Fruit fly (Drosophila melanogaster): Measurements from ENCODE around the gene CG11815.
A peak's percentile ranks its signal among the peaks of the same experiment; 100 is the strongest.

Gene CG11815

DNA sequence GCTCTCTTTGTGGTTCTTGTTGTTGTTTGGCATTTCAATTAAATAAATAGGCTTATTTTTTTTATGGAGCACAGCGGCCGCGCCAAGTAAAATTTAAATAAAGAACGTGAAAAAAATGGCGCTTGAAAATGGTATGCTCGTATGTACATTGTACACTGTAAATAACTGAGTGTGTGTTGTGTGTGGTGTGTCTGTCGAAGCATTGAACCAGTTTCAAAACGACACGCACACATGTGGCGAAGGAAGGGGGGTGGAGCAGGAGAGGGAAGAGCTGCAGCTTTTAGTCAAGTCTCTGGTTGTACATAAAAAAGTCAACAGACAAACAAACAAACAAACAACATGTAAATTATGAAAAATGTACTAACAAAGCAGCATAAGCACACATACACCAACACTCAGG is 33.7 kb upstream of the CG11815 start (continued):
- TF ChIP-seq Elba2 (GFP tag; optimal IDR thresholded peaks at IDR 0.05) (no peak), cg (GFP tag; optimal IDR thresholded peaks at IDR 0.05) (no peak), CG32772 (GFP tag; IDR thresholded peaks at IDR 0.05) (no peak), CG10209 (GFP tag; optimal IDR thresholded peaks at IDR 0.05) (peak; percentile 26), ATbp (GFP tag; optimal IDR thresholded peaks at IDR 0.05) (peak; percentile 61), CG18599 (GFP tag; optimal IDR thresholded peaks at IDR 0.05) (no peak), Antp (GFP tag; optimal IDR thresholded peaks at IDR 0.05) (no peak), CG9876 (GFP tag; optimal IDR thresholded peaks at IDR 0.05) (no peak), NC2β (GFP tag; optimal IDR thresholded peaks at IDR 0.05) (no peak), ssp (GFP tag; IDR thresholded peaks at IDR 0.05) (no peak), Taf1 (GFP tag; IDR thresholded peaks at IDR 0.05) (no peak), luna (GFP tag; optimal IDR thresholded peaks at IDR 0.05) (no peak), CG18476 (GFP tag; optimal IDR thresholded peaks at IDR 0.05) (no peak), tup (GFP tag; optimal IDR thresholded peaks at IDR 0.05) (no peak), kni (GFP tag; optimal IDR thresholded peaks at IDR 0.05) (no peak), CG3726 (GFP tag; IDR thresholded peaks at IDR 0.05) (no peak), otp (GFP tag; IDR thresholded peaks at IDR 0.05) (no peak), ci (GFP tag; IDR thresholded peaks at IDR 0.05) (0 out of 3 replicates have a peak, but pooled peaks have one; percentile 41), CG12942 (GFP tag; optimal IDR thresholded peaks at IDR 0.05) (no peak), CG4820 (GFP tag; optimal IDR thresholded peaks at IDR 0.05) (no peak), CG12071 (GFP tag; optimal IDR thresholded peaks at IDR 0.05) (peak; percentile 21), insv (GFP tag; optimal IDR thresholded peaks at IDR 0.05) (no peak), CG2120 (GFP tag; optimal IDR thresholded peaks at IDR 0.05) (no peak), CG10543 (GFP tag; optimal IDR thresholded peaks at IDR 0.05) (peak; percentile 2), jing (GFP tag; optimal IDR thresholded peaks at IDR 0.05) (no peak), CG10431 (GFP tag; optimal IDR thresholded peaks at IDR 0.05) (no peak), Lim3 (GFP tag; IDR thresholded peaks at IDR 0.05) (no peak), odd (GFP tag; optimal IDR thresholded peaks at IDR 0.05) (no peak), rib (GFP tag; IDR thresholded peaks at IDR 0.05) (no peak), peb (GFP tag; IDR thresholded peaks at IDR 0.05) (no peak), CG32532 (GFP tag; IDR thresholded peaks at IDR 0.05) (no peak), sd (tag; optimal IDR thresholded peaks at IDR 0.05) (peak; percentile 1), Stat92E (GFP tag; optimal IDR thresholded peaks at IDR 0.05) (no peak), nerfin-1 (tag; optimal IDR thresholded peaks at IDR 0.05) (no peak), CG1603 (tag; optimal IDR thresholded peaks at IDR 0.05) (peak; percentile 49), Dfd (GFP tag; optimal IDR thresholded peaks at IDR 0.05) (no peak), Doc3 (GFP tag; IDR thresholded peaks at IDR 0.05; ENCODE audit: partially characterized antibody) (no peak), Sry-β (GFP tag; optimal IDR thresholded peaks at IDR 0.05) (no peak), usp (GFP tag; optimal IDR thresholded peaks at IDR 0.05) (no peak), org-1 (GFP tag; optimal IDR thresholded peaks at IDR 0.05) (no peak), Hr51 (GFP tag; optimal IDR thresholded peaks at IDR 0.05) (no peak), hth (optimal IDR thresholded peaks at IDR 0.05) (no peak), Camta (GFP tag; optimal IDR thresholded peaks at IDR 0.05) (no peak), Rfx (GFP tag; IDR thresholded peaks at IDR 0.05) (0 out of 2 replicates have a peak, but pooled peaks have one; percentile 4), pum (GFP tag; optimal IDR thresholded peaks at IDR 0.05) (no peak), lmd (GFP tag; IDR thresholded peaks at IDR 0.05) (no peak), chinmo (GFP tag; IDR thresholded peaks at IDR 0.05; ENCODE audit: partially characterized antibody) (no peak), MBD-R2 (GFP tag; IDR thresholded peaks at IDR 0.05) (no peak), CG3838 (GFP tag; optimal IDR thresholded peaks at IDR 0.05) (no peak), CG3163 (GFP tag; optimal IDR thresholded peaks at IDR 0.05) (no peak), CG4707 (GFP tag; optimal IDR thresholded peaks at IDR 0.05) (no peak), NfI (GFP tag; optimal IDR thresholded peaks at IDR 0.05) (no peak)
